Worm (Caenorhabditis elegans): ENCODE measurements around the gene C24B5.4.
A peak's percentile ranks its signal among the peaks of the same experiment; 100 is the strongest.

C24B5.4 gene

ce11 chrV:9183718-9184441 lies 13.2 kb downstream of the C24B5.4 start:
- no peak for TF ChIP-seq flt-1 (GFP tag; IDR thresholded peaks at IDR 0.05)
- no peak for TF ChIP-seq aly-1 (tag; optimal IDR thresholded peaks at IDR 0.05)
- TF ChIP-seq ceh-36 (tag; optimal IDR thresholded peaks at IDR 0.05) = no peak
- no peak for TF ChIP-seq ceh-13 (GFP tag; optimal IDR thresholded peaks at IDR 0.05)
- TF ChIP-seq ama-1 (optimal IDR thresholded peaks at IDR 0.05) = no peak

- no peak for TF ChIP-seq tra-4 (tag; optimal IDR thresholded peaks at IDR 0.05)
- TF ChIP-seq pes-1 (GFP tag; IDR thresholded peaks at IDR 0.05) = no peak
- TF ChIP-seq tbx-37 (GFP tag; conservative IDR thresholded peaks at IDR 0.05) = no peak
- no peak for TF ChIP-seq ama-1 (optimal IDR thresholded peaks at IDR 0.05)
- TF ChIP-seq flt-1 (GFP tag; IDR thresholded peaks at IDR 0.05) = no peak
- no peak for TF ChIP-seq tbx-11 (GFP tag; IDR thresholded peaks at IDR 0.05)
Measured at ce11 chrV:9181669-9182250, 15.4 kb downstream of the C24B5.4 start, which contains the start of gene ptr-1. TSS of gene ptr-1 (minus strand) at chrV:9181719.

DNA sequence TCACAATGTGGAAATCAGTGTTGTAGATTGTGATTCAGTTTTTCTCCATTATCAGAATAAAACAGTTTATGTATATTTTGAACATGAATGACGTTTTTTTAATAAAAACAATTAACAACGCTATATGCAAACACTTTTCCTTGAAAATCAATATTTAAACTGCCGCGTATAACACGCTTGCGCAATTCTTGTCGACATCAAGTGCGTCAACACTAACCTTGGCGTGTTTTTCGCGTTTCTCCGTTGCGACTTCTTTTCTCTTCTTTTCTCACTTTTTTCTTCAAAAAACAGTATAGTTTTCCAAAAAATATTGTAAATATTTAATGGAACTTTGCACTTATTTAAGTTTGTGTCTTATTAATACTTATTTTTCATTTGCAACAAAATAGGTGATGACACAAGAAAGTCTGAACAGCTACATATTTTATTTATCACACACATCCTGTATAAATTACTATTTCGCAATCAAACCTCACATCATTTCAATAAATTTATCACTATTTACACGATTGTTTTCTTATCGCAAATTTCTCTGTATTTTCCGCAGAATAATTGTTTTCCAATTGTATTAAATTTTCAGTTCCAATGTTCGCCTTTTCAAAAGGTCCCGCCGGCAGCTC lies 21.8 kb downstream of the C24B5.4 start, which contains the start of gene spas-1:
TSS of gene spas-1 (plus strand) at position 572 of the 620 bp plus-strand sequence.
- TF ChIP-seq B0310.2 (tag; optimal IDR thresholded peaks at IDR 0.05) (no peak), aly-1 (tag; optimal IDR thresholded peaks at IDR 0.05) (no peak), tbx-37 (GFP tag; conservative IDR thresholded peaks at IDR 0.05) (no peak; the same call in 1 of the 2 replicates), scrt-1 (GFP tag; IDR thresholded peaks at IDR 0.05) (no peak), hmg-4 (GFP tag; optimal IDR thresholded peaks at IDR 0.05) (no peak), flt-1 (GFP tag; IDR thresholded peaks at IDR 0.05) (no peak), ceh-13 (GFP tag; optimal IDR thresholded peaks at IDR 0.05) (no peak), hnd-1 (tag; optimal IDR thresholded peaks at IDR 0.05) (peak; percentile 36), sea-1 (GFP tag; conservative IDR thresholded peaks at IDR 0.05) (no peak), ceh-36 (tag; optimal IDR thresholded peaks at IDR 0.05) (peak; percentile 35), F13C5.2 (tag; optimal IDR thresholded peaks at IDR 0.05) (peak; percentile 84), ama-1 (optimal IDR thresholded peaks at IDR 0.05) (no peak), tbx-11 (GFP tag; IDR thresholded peaks at IDR 0.05) (peak; percentile 57; the same call in 1 of the 2 replicates)

DNA sequence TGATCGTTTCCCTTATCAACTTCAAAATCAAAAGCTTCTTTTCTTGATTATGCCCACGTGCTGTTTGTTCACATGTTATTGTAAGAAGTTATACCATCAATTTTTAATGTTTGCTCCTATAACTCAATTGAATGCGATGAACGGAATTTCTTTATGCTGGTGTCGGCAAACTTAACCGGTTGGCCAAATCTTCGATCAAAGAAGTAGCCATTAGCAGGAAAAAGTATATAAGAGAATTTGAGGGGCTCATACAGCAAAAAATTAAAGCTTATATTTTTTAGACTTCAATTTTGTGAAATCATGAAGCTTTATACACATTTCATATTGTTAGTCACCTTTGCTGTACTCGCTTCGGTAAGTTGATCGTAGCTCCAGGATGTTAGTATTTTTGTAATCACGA lies 23.3 kb downstream of the C24B5.4 start, which contains the start of gene pqn-16:
TSS of gene pqn-16 (plus strand) at position 301 of the 400 bp plus-strand sequence.
- TF ChIP-seq tbx-37 (GFP tag; conservative IDR thresholded peaks at IDR 0.05) (no peak), ets-7 (tag; optimal IDR thresholded peaks at IDR 0.05) (no peak), F13C5.2 (tag; optimal IDR thresholded peaks at IDR 0.05) (no peak), tra-4 (tag; optimal IDR thresholded peaks at IDR 0.05) (no peak), ama-1 (optimal IDR thresholded peaks at IDR 0.05) (no peak), tbx-11 (GFP tag; IDR thresholded peaks at IDR 0.05) (no peak), aly-1 (tag; optimal IDR thresholded peaks at IDR 0.05) (no peak), hmbx-1 (tag; optimal IDR thresholded peaks at IDR 0.05) (no peak), B0310.2 (tag; optimal IDR thresholded peaks at IDR 0.05) (no peak), hmg-4 (GFP tag; optimal IDR thresholded peaks at IDR 0.05) (no peak), scrt-1 (GFP tag; IDR thresholded peaks at IDR 0.05) (no peak), pes-1 (GFP tag; IDR thresholded peaks at IDR 0.05) (no peak), ceh-36 (tag; optimal IDR thresholded peaks at IDR 0.05) (no peak)

- no peak for TF ChIP-seq sea-1 (GFP tag; conservative IDR thresholded peaks at IDR 0.05)
- TF ChIP-seq flt-1 (GFP tag; IDR thresholded peaks at IDR 0.05) = no peak
- no peak for TF ChIP-seq tbx-37 (GFP tag; conservative IDR thresholded peaks at IDR 0.05)
- TF ChIP-seq tbx-11 (GFP tag; IDR thresholded peaks at IDR 0.05) = no peak
- no peak for TF ChIP-seq hnd-1 (tag; optimal IDR thresholded peaks at IDR 0.05)
- no peak for TF ChIP-seq tra-4 (tag; optimal IDR thresholded peaks at IDR 0.05)
- TF ChIP-seq ceh-13 (GFP tag; optimal IDR thresholded peaks at IDR 0.05) = no peak
- no peak for TF ChIP-seq hmg-4 (GFP tag; optimal IDR thresholded peaks at IDR 0.05)
- no peak for TF ChIP-seq ama-1 (optimal IDR thresholded peaks at IDR 0.05)
- TF ChIP-seq B0310.2 (tag; optimal IDR thresholded peaks at IDR 0.05) = no peak
- TF ChIP-seq hmbx-1 (tag; optimal IDR thresholded peaks at IDR 0.05) = no peak
- no peak for TF ChIP-seq aly-1 (tag; optimal IDR thresholded peaks at IDR 0.05)
- no peak for TF ChIP-seq pes-1 (GFP tag; IDR thresholded peaks at IDR 0.05)
- TF ChIP-seq ets-7 (tag; optimal IDR thresholded peaks at IDR 0.05) = no peak
- no peak for TF ChIP-seq ceh-36 (tag; optimal IDR thresholded peaks at IDR 0.05)
- no peak for TF ChIP-seq scrt-1 (GFP tag; IDR thresholded peaks at IDR 0.05)
- no peak for TF ChIP-seq F13C5.2 (tag; optimal IDR thresholded peaks at IDR 0.05)
Measured at ce11 chrV:9172989-9173388, 24.1 kb downstream of the C24B5.4 start, which contains the start of gene gad-3. TSS of gene gad-3 (minus strand) at chrV:9173005.

DNA sequence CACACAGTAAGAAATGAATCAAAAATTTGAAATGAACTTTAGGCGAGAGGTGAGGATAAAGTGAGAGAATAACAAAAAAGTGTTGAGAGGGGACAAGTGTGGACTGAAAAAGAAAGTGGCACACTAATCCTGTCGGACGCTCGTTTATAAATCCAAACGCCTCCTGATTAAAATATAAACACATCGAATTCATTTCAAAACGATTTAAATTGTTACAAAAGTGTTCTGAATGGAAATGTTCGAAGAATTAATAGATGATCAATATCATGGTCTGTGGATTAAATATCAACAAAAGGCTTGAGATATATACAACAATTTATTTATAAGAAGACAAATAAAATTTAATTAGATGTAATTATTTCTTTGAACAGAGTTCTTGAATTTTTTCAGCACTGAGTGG lies 29.0 kb downstream of the C24B5.4 start, which contains the start of gene B0222.11:
TSS of gene B0222.11 (minus strand) at position 101 of the 400 bp plus-strand sequence.
- TF ChIP-seq tbx-37 (GFP tag; conservative IDR thresholded peaks at IDR 0.05) (no peak), hmbx-1 (tag; optimal IDR thresholded peaks at IDR 0.05) (no peak), ets-7 (tag; optimal IDR thresholded peaks at IDR 0.05) (no peak), tbx-11 (GFP tag; IDR thresholded peaks at IDR 0.05) (no peak), ceh-36 (tag; optimal IDR thresholded peaks at IDR 0.05) (no peak), F13C5.2 (tag; optimal IDR thresholded peaks at IDR 0.05) (no peak)

- TF ChIP-seq ceh-36 (tag; optimal IDR thresholded peaks at IDR 0.05) (no peak), hnd-1 (tag; optimal IDR thresholded peaks at IDR 0.05) (no peak), pes-1 (GFP tag; IDR thresholded peaks at IDR 0.05) (no peak), F13C5.2 (tag; optimal IDR thresholded peaks at IDR 0.05) (no peak), aly-1 (tag; optimal IDR thresholded peaks at IDR 0.05) (no peak), ama-1 (optimal IDR thresholded peaks at IDR 0.05) (no peak), tbx-11 (GFP tag; IDR thresholded peaks at IDR 0.05) (no peak), ceh-13 (GFP tag; optimal IDR thresholded peaks at IDR 0.05) (no peak)
Measured at ce11 chrV:9166306-9166705, 30.8 kb downstream of the C24B5.4 start.
